Worm (Caenorhabditis elegans) whole organism, young adult: Measurements from ENCODE around the gene srh-290.

ENCODE experiments used
- B0019.2 ChIP-seq: fragments of 200-800 bp; sonication (Bioruptor generic); conservative IDR thresholded peaks from 2 replicates; pipeline ENCODE4 v1.3.6; 2022; ENCODE audit warnings: missing genetic modification reagents, missing genetic modification characterization, missing compliant biosample characterization
- D2030.7 ChIP-seq: fragments of 200-800 bp; sonication (Bioruptor generic); IDR thresholded peaks from 2 replicates; pipeline ENCODE4 v1.3.6; 2022; ENCODE audit warnings: missing genetic modification reagents, missing genetic modification characterization, missing compliant biosample characterization
- K11D2.4 ChIP-seq: fragments of 200-800 bp; sonication (Bioruptor generic); IDR thresholded peaks from 2 replicates; pipeline ENCODE4 v1.3.6; 2022; ENCODE audit warnings: missing genetic modification reagents, missing genetic modification characterization, missing compliant biosample characterization
- T07F8.4 ChIP-seq: sonication (generic microtip); optimal IDR thresholded peaks from 2 replicates; lab custom pipeline; 2016; ENCODE audit warnings: mild to moderate bottlenecking, missing genetic modification characterization, moderate library complexity, missing compliant biosample characterization
- Y53F4B.3 ChIP-seq: fragments of 200-800 bp; sonication (Bioruptor generic); IDR thresholded peaks from 2 replicates; pipeline ENCODE4 v1.3.6; 2022; ENCODE audit warnings: missing genetic modification reagents, missing genetic modification characterization, missing compliant biosample characterization
- Y56A3A.18 ChIP-seq: fragments of 200-800 bp; sonication (Bioruptor generic); IDR thresholded peaks from 2 replicates; pipeline ENCODE4 v1.3.6; 2022; ENCODE audit warnings: missing genetic modification reagents, missing genetic modification characterization, missing compliant biosample characterization
- Y95B8A.8 ChIP-seq: fragments of 200-800 bp; sonication (Bioruptor generic); IDR thresholded peaks from 2 replicates; pipeline ENCODE4 v1.3.6; 2022; ENCODE audit warnings: missing genetic modification reagents, missing genetic modification characterization, missing compliant biosample characterization
- atf-7 ChIP-seq: sonication (generic microtip); optimal IDR thresholded peaks from 2 replicates; lab custom pipeline; 2017; ENCODE audit warnings: mild to moderate bottlenecking, missing genetic modification characterization, missing compliant biosample characterization
- attf-5 ChIP-seq: fragments of 200-800 bp; sonication (Bioruptor generic); optimal IDR thresholded peaks from 2 replicates; lab custom pipeline; 2018; ENCODE audit warnings: mild to moderate bottlenecking, missing genetic modification characterization, missing compliant biosample characterization
- attf-6 ChIP-seq: fragments of 200-800 bp; sonication (Bioruptor generic); IDR thresholded peaks from 2 replicates; pipeline ENCODE4 v1.3.6; 2022; ENCODE audit warnings: missing genetic modification reagents, missing genetic modification characterization, missing compliant biosample characterization
- bed-1 ChIP-seq: fragments of 200-800 bp; sonication (Bioruptor generic); IDR thresholded peaks from 2 replicates; pipeline ENCODE4 v1.3.6; 2022; ENCODE audit warnings: missing genetic modification reagents, missing genetic modification characterization, missing compliant biosample characterization
- cebp-1 ChIP-seq, 2 experiments: fragments of 200-800 bp in 1 of 2; sonication (Bioruptor generic) in 1 of 2; sonication (generic microtip) in 1 of 2; IDR thresholded peaks in 1 of 2; optimal IDR thresholded peaks in 1 of 2; 2 replicates each; pipeline versions ENCODE4 v1.3.6 to Lab custom; 2017 to 2022; ENCODE audit warnings: missing compliant biosample characterization in 2 of 2, missing genetic modification characterization in 2 of 2, mild to moderate bottlenecking in 1 of 2, missing genetic modification reagents in 1 of 2, moderate library complexity in 1 of 2
- chd-7 ChIP-seq: sonication (generic microtip); optimal IDR thresholded peaks from 2 replicates; lab custom pipeline; 2016; ENCODE audit warnings: mild to moderate bottlenecking, missing genetic modification characterization, moderate library complexity, missing compliant biosample characterization
- dox-1 ChIP-seq: fragments of 200-800 bp; sonication (Bioruptor generic); IDR thresholded peaks from 2 replicates; pipeline ENCODE4 v1.3.6; 2022; ENCODE audit warnings: missing genetic modification reagents, missing genetic modification characterization, missing compliant biosample characterization
- efl-1 ChIP-seq: fragments of 150-350 bp; optimal IDR thresholded peaks from 2 replicates; lab custom pipeline; 2014; ENCODE audit warnings: missing biosample characterization, missing genetic modification reagents, missing genetic modification characterization
- egrh-3 ChIP-seq: fragments of 200-800 bp; sonication (Bioruptor generic); IDR thresholded peaks from 2 replicates; pipeline ENCODE4 v1.3.6; 2022; ENCODE audit warnings: missing genetic modification reagents, missing genetic modification characterization, missing compliant biosample characterization
- fkh-3 ChIP-seq: sonication (generic microtip); optimal IDR thresholded peaks from 2 replicates; lab custom pipeline; 2016; ENCODE audit warnings: mild to moderate bottlenecking, missing genetic modification characterization, missing compliant biosample characterization
- hlh-12 ChIP-seq: sonication (generic microtip); optimal IDR thresholded peaks from 2 replicates; lab custom pipeline; 2016; ENCODE audit warnings: missing genetic modification characterization, missing compliant biosample characterization
- hsf-1 ChIP-seq: fragments of 200-800 bp; sonication (Bioruptor generic); IDR thresholded peaks from 2 replicates; pipeline ENCODE4 v1.3.6; 2022; ENCODE audit warnings: missing genetic modification reagents, missing genetic modification characterization, missing compliant biosample characterization
- let-526 ChIP-seq: fragments of 200-800 bp; sonication (Bioruptor generic); IDR thresholded peaks from 2 replicates; pipeline ENCODE4 v1.3.6; 2022; ENCODE audit warnings: missing genetic modification reagents, missing genetic modification characterization, missing compliant biosample characterization
- lir-1 ChIP-seq: fragments of 200-800 bp; sonication (Bioruptor generic); conservative IDR thresholded peaks from 2 replicates; pipeline ENCODE4 v1.3.6; 2022; ENCODE audit warnings: missing genetic modification reagents, missing genetic modification characterization, missing compliant biosample characterization
- mes-4 ChIP-seq: sonication (generic microtip); optimal IDR thresholded peaks from 2 replicates; lab custom pipeline; 2016; ENCODE audit warnings: missing genotype, missing genetic modification characterization, missing compliant biosample characterization
- nfya-2 ChIP-seq: fragments of 200-800 bp; sonication (Bioruptor generic); IDR thresholded peaks from 2 replicates; pipeline ENCODE4 v1.3.6; 2022; ENCODE audit warnings: missing genetic modification reagents, missing genetic modification characterization, missing compliant biosample characterization
- nhr-120 ChIP-seq: fragments of 200-800 bp; sonication (Bioruptor generic); IDR thresholded peaks from 2 replicates; pipeline ENCODE4 v1.3.6; 2022; ENCODE audit warnings: missing genetic modification characterization, missing compliant biosample characterization
- nhr-80 ChIP-seq: sonication (generic microtip); optimal IDR thresholded peaks from 2 replicates; lab custom pipeline; 2016; ENCODE audit warnings: missing genetic modification characterization, missing compliant biosample characterization
- snpc-4 ChIP-seq, 5 experiments: fragments of 150-350 bp in 1 of 5; sonication (generic microtip) in 4 of 5; optimal IDR thresholded peaks; 2 replicates each; lab custom pipeline; 2014 to 2018; ENCODE audit warnings: missing genetic modification characterization in 5 of 5, missing biosample characterization in 3 of 5, antibody characterized with exemption in 2 of 5, mild to moderate bottlenecking in 2 of 5, missing compliant biosample characterization in 2 of 5, missing genotype in 2 of 5, moderate library complexity in 2 of 5, missing genetic modification reagents in 1 of 5
- tbp1 ChIP-seq: fragments of 200-800 bp; sonication (Bioruptor generic); optimal IDR thresholded peaks from 2 replicates; lab custom pipeline; 2018; ENCODE audit warnings: mild to moderate bottlenecking, missing genetic modification characterization, missing compliant biosample characterization
- tbx-9 ChIP-seq: sonication (generic microtip); optimal IDR thresholded peaks from 2 replicates; lab custom pipeline; 2016; ENCODE audit warnings: borderline replicate concordance, missing genetic modification characterization, inconsistent platforms, missing compliant biosample characterization
- tlf-1 ChIP-seq: fragments of 200-800 bp; sonication (Bioruptor generic); optimal IDR thresholded peaks from 2 replicates; lab custom pipeline; 2018; ENCODE audit warnings: mild to moderate bottlenecking, missing genetic modification characterization, missing compliant biosample characterization
- zim-3 ChIP-seq: sonication (generic microtip); optimal IDR thresholded peaks from 2 replicates; lab custom pipeline; 2017; ENCODE audit warnings: mild to moderate bottlenecking, missing genetic modification characterization, moderate library complexity, missing compliant biosample characterization
- ztf-28 ChIP-seq: fragments of 200-800 bp; sonication (Bioruptor generic); IDR thresholded peaks from 2 replicates; pipeline ENCODE4 v1.3.6; 2022; ENCODE audit warnings: missing genetic modification reagents, missing genetic modification characterization, missing compliant biosample characterization
- ztf-3 ChIP-seq: fragments of 200-800 bp; sonication (Bioruptor generic); optimal IDR thresholded peaks from 2 replicates; lab custom pipeline; 2018; ENCODE audit warnings: mild to moderate bottlenecking, missing genetic modification characterization, missing compliant biosample characterization

The srh-290 gene

DNA sequence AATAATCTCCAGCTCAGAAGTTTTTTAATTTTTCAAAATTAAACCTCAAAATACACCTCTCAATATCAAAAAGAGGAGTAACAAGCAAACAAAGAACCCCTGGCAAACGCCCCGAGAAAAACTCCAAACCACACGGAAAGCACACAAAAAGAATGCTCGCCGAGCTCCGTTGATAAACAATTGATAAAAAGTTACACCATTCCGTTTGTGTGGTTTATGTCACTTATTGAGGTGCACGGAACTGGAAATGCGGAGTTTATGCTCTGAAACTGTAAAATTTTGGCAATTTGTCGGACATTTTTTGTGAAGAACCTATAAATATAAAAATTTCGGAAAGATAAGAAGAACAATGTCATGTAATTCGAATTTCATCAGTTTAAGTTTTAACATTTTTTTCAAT lies 38.0 kb upstream of the srh-290 start:
- TF ChIP-seq cebp-1 (GFP tag; IDR thresholded peaks at IDR 0.05; lab: Robert Waterston, UW) (no peak), cebp-1 (tag; optimal IDR thresholded peaks at IDR 0.05; lab: Kevin White, UChicago) (peak; percentile 37), nhr-80 (tag; lab: Kevin White, UChicago) (peak; percentile 90), hsf-1 (GFP tag; lab: Robert Waterston, UW) (no peak), nfya-2 (no peak), snpc-4 (GFP tag; optimal IDR thresholded peaks at IDR 0.05; lab: Kevin White, UChicago) (no peak), snpc-4 (tag; optimal IDR thresholded peaks at IDR 0.05; lab: Kevin White, UChicago) (peak in 1 of 4 experiments; percentile 14), tlf-1 (GFP tag; lab: Kevin White, UChicago) (no peak), tbp1 (GFP tag; lab: Kevin White, UChicago) (peak; percentile 0), atf-7 (tag; lab: Kevin White, UChicago) (no peak), dox-1 (GFP tag; lab: Robert Waterston, UW) (0 out of 2 replicates have a peak, but pooled peaks have one; percentile 12), efl-1 (GFP tag; lab: Kevin White, UChicago) (no peak), egrh-3 (no peak)

DNA sequence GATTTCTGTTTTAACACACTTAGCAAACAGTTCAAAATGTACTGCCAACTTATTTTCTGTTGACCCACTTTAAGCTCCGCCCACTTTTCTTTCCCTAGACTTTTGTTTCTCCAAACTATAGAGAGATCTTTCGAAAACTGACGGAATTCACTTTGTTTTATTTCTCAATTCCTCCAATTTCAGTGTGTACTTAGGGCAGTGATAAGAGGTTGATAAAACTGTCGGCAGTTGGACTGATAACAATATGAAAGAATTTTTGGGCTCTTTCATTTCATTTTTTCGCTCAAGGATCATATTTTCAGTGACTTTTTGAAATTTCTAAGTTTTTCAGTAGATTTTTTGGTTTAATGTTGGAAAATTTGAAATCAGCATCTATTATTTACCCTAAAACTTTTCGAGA lies 35.3 kb upstream of the srh-290 start:
- TF ChIP-seq T07F8.4 (tag; lab: Kevin White, UChicago) (no peak), bed-1 (GFP tag; lab: Robert Waterston, UW) (no peak), nhr-80 (tag; lab: Kevin White, UChicago) (peak; percentile 31), nhr-120 (GFP tag; lab: Robert Waterston, UW) (no peak)

- TF ChIP-seq ztf-28 (GFP tag; lab: Robert Waterston, UW) = no peak
- no peak for TF ChIP-seq Y53F4B.3 (GFP tag; lab: Robert Waterston, UW)
- no peak for TF ChIP-seq B0019.2 (GFP tag; lab: Robert Waterston, UW)
- no peak for TF ChIP-seq zim-3 (tag; lab: Kevin White, UChicago)
- no peak for TF ChIP-seq hlh-12 (tag; lab: Kevin White, UChicago)
- TF ChIP-seq Y56A3A.18 (GFP tag; lab: Robert Waterston, UW) = no peak
- TF ChIP-seq mes-4 (tag; lab: Kevin White, UChicago) = no peak
- TF ChIP-seq tbx-9 (tag; lab: Kevin White, UChicago) = no peak
- TF ChIP-seq Y95B8A.8 (GFP tag; lab: Robert Waterston, UW) = no peak
- TF ChIP-seq chd-7 (tag; lab: Kevin White, UChicago) = no peak
- no peak for TF ChIP-seq dox-1 (GFP tag; lab: Robert Waterston, UW)
- no peak for TF ChIP-seq nfya-2
- TF ChIP-seq attf-6 (GFP tag; lab: Robert Waterston, UW) = no peak
Measured at ce11 chrV:17755592-17755991, 34.7 kb upstream of the srh-290 start, which contains the start of gene pgp-9. TSS of gene pgp-9 (plus strand) at chrV:17755892.

DNA sequence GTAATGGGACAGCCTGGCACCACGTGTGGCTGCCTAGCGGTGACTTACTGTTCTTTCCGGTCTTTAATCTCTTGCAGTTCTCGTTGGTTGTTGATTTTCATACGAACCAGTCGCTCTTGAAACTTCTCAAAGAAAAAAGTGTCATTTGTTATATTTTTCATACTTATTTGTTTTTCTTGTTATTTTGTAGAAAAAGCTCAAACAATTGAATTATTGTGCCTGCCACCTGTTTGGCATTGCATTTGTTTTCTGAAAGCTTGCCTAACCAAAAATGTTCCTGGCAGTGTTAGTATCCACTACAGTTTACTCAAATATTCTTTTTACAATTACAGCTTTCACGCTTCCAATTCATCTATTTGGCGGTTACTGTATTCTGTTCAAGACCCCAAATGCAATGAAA lies 25.2 kb upstream of the srh-290 start, which contains the start of the genes C47A10.16 and srh-283:
Gene C47A10.16 (minus strand): TSS at position 101 of the 400 bp plus-strand sequence.
Gene srh-283 (plus strand): TSS at position 272 of the 400 bp plus-strand sequence.
- TF ChIP-seq ztf-3 (GFP tag; lab: Kevin White, UChicago) (no peak), lir-1 (no peak)

- TF ChIP-seq cebp-1 (GFP tag; IDR thresholded peaks at IDR 0.05; lab: Robert Waterston, UW) (no peak), cebp-1 (tag; optimal IDR thresholded peaks at IDR 0.05; lab: Kevin White, UChicago) (no peak), let-526 (GFP tag; lab: Robert Waterston, UW) (no peak), D2030.7 (GFP tag; lab: Robert Waterston, UW) (no peak), fkh-3 (tag; lab: Kevin White, UChicago) (no peak), attf-5 (GFP tag; lab: Kevin White, UChicago) (no peak), lir-1 (no peak), hsf-1 (GFP tag; lab: Robert Waterston, UW) (no peak), K11D2.4 (GFP tag; lab: Robert Waterston, UW) (no peak), tbp1 (GFP tag; lab: Kevin White, UChicago) (no peak)
Measured at ce11 chrV:17767249-17767648, 23.0 kb upstream of the srh-290 start, which contains the start of gene srh-284. TSS of gene srh-284 (plus strand) at chrV:17767549.
